2 fruit fly cellular contexts compared by ENCODE assay signal in the genomic region with DNA sequence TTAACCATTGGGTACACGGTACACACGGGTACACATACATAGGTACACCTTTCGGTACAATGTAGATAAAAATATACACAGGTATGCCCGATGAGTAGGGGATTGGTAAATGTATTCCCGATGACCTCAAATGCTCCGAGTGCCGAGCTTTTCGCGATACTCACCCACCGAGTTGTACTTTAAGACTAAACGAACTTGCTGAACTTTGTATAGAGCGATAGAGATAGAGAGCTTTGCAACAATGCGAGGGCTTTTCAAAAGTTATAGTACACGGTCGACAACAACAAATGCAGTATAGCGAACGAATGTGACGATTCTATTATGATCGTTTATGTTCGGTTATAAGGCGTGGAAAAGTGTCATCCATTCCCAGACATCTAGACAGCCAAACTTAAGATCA.
A peak's percentile ranks its signal among the peaks of the same experiment; 100 is the strongest.
TF ChIP-seq lines count a peak whose summit lies in the region.

No protein-coding gene starts in this region.

TF ChIP-seq in whole organism, adult, 20 proteins besides CTCF, POLR2A, EP300 and RAD21 (continued from another document):
- TF ChIP-seq Clk (GFP tag; optimal IDR thresholded peaks at IDR 0.05; lab: Kevin White, UChicago), result no peak
- no peak for TF ChIP-seq pad (GFP tag; optimal IDR thresholded peaks at IDR 0.05; lab: Kevin White, UChicago)
- no peak for TF ChIP-seq CG7045 (GFP tag; optimal IDR thresholded peaks at IDR 0.05; lab: Kevin White, UChicago)

TF ChIP-seq in whole organism, embryonic, 481 proteins besides CTCF, POLR2A, EP300 and RAD21 (continued from another document and continues in another):
- TF ChIP-seq CG43689 (GFP tag; IDR thresholded peaks at IDR 0.05; lab: Robert Waterston, UW), result no peak
- TF ChIP-seq CG12744 (GFP tag; optimal IDR thresholded peaks at IDR 0.05; lab: Kevin White, UChicago), result no peak
- no peak for TF ChIP-seq Hr3 (GFP tag; optimal IDR thresholded peaks at IDR 0.05; lab: Kevin White, UChicago)
- no peak for TF ChIP-seq CG1602 (GFP tag; optimal IDR thresholded peaks at IDR 0.05; lab: Kevin White, UChicago)
- peak; percentile 87 for TF ChIP-seq CG2199 (GFP tag; IDR thresholded peaks at IDR 0.05; lab: Robert Waterston, UW)
- TF ChIP-seq zf30C (GFP tag; optimal IDR thresholded peaks at IDR 0.05; lab: Kevin White, UChicago), result no peak
- peak; percentile 23 for TF ChIP-seq CG17912 (GFP tag; optimal IDR thresholded peaks at IDR 0.05; lab: Kevin White, UChicago)
- TF ChIP-seq CG17328 (GFP tag; IDR thresholded peaks at IDR 0.05; lab: Robert Waterston, UW), result no peak
- no peak for TF ChIP-seq Atf6 (GFP tag; IDR thresholded peaks at IDR 0.05; lab: Robert Waterston, UW)
- no peak for TF ChIP-seq Dad (GFP tag; optimal IDR thresholded peaks at IDR 0.05; lab: Kevin White, UChicago)
- no peak for TF ChIP-seq CG1832 (GFP tag; optimal IDR thresholded peaks at IDR 0.05; lab: Kevin White, UChicago)
- TF ChIP-seq Ssrp (tag; optimal IDR thresholded peaks at IDR 0.05; lab: Kevin White, UChicago), result no peak
- TF ChIP-seq disco-r (GFP tag; optimal IDR thresholded peaks at IDR 0.05; lab: Kevin White, UChicago), result no peak
- no peak for TF ChIP-seq CG9932 (GFP tag; IDR thresholded peaks at IDR 0.05; lab: Robert Waterston, UW)
- TF ChIP-seq CG6254 (GFP tag; optimal IDR thresholded peaks at IDR 0.05; lab: Kevin White, UChicago), result no peak
- TF ChIP-seq Taf1 (GFP tag; IDR thresholded peaks at IDR 0.05; lab: Robert Waterston, UW), result no peak
- TF ChIP-seq CG17568 (GFP tag; optimal IDR thresholded peaks at IDR 0.05; lab: Kevin White, UChicago), result no peak
- TF ChIP-seq Vsx1 (GFP tag; optimal IDR thresholded peaks at IDR 0.05; lab: Kevin White, UChicago), result no peak
- peak; percentile 15 for TF ChIP-seq CG3163 (GFP tag; optimal IDR thresholded peaks at IDR 0.05; lab: Kevin White, UChicago)
- no peak; the same call in 1 of the 2 replicates for TF ChIP-seq amos (GFP tag; IDR thresholded peaks at IDR 0.05; lab: Robert Waterston, UW; ENCODE audit: partially characterized antibody)
- no peak for TF ChIP-seq CG18011 (GFP tag; optimal IDR thresholded peaks at IDR 0.05; lab: Kevin White, UChicago)
- peak; percentile 10 for TF ChIP-seq CG7987 (GFP tag; optimal IDR thresholded peaks at IDR 0.05; lab: Kevin White, UChicago)
- no peak for TF ChIP-seq Fer2 (tag; optimal IDR thresholded peaks at IDR 0.05; lab: Kevin White, UChicago)
- no peak for TF ChIP-seq CG31224 (GFP tag; IDR thresholded peaks at IDR 0.05; lab: Robert Waterston, UW)
- no peak for TF ChIP-seq CG1792 (GFP tag; optimal IDR thresholded peaks at IDR 0.05; lab: Kevin White, UChicago)
- no peak for TF ChIP-seq CG4424 (GFP tag; optimal IDR thresholded peaks at IDR 0.05; lab: Kevin White, UChicago)
- TF ChIP-seq CG2202 (tag; optimal IDR thresholded peaks at IDR 0.05; lab: Kevin White, UChicago), result no peak
- TF ChIP-seq CG12299 (tag; optimal IDR thresholded peaks at IDR 0.05; lab: Kevin White, UChicago), result no peak
- no peak for TF ChIP-seq zen (tag; optimal IDR thresholded peaks at IDR 0.05; lab: Kevin White, UChicago)
- TF ChIP-seq eve (GFP tag; optimal IDR thresholded peaks at IDR 0.05; lab: Kevin White, UChicago), result no peak
- no peak for TF ChIP-seq jumu (GFP tag; optimal IDR thresholded peaks at IDR 0.05; lab: Kevin White, UChicago)
- peak; percentile 91 for TF ChIP-seq mirr (GFP tag; optimal IDR thresholded peaks at IDR 0.05; lab: Kevin White, UChicago)
- no peak for TF ChIP-seq CG10209 (GFP tag; optimal IDR thresholded peaks at IDR 0.05; lab: Kevin White, UChicago)
- TF ChIP-seq gcm2 (GFP tag; optimal IDR thresholded peaks at IDR 0.05; lab: Kevin White, UChicago), result no peak
- no peak for TF ChIP-seq ato (GFP tag; IDR thresholded peaks at IDR 0.05; lab: Robert Waterston, UW; ENCODE audit: partially characterized antibody)
- TF ChIP-seq Gug (GFP tag; IDR thresholded peaks at IDR 0.05; lab: Robert Waterston, UW), result no peak
- TF ChIP-seq CG10543 (GFP tag; optimal IDR thresholded peaks at IDR 0.05; lab: Kevin White, UChicago), result peak; percentile 40
- no peak for TF ChIP-seq Awh (GFP tag; IDR thresholded peaks at IDR 0.05; lab: Robert Waterston, UW)
- TF ChIP-seq CG31388 (GFP tag; optimal IDR thresholded peaks at IDR 0.05; lab: Kevin White, UChicago), result no peak
- TF ChIP-seq Dip3 (GFP tag; optimal IDR thresholded peaks at IDR 0.05; lab: Kevin White, UChicago), result no peak
- no peak for TF ChIP-seq Camta (GFP tag; optimal IDR thresholded peaks at IDR 0.05; lab: Kevin White, UChicago)
- TF ChIP-seq CG16779 (GFP tag; IDR thresholded peaks at IDR 0.05; lab: Robert Waterston, UW), result no peak
- TF ChIP-seq schlank (tag; optimal IDR thresholded peaks at IDR 0.05; lab: Kevin White, UChicago), result no peak
- no peak for TF ChIP-seq CG14050 (GFP tag; IDR thresholded peaks at IDR 0.05; lab: Robert Waterston, UW)
- TF ChIP-seq CG7963 (GFP tag; IDR thresholded peaks at IDR 0.05; lab: Robert Waterston, UW; ENCODE audit: partially characterized antibody), result no peak
- TF ChIP-seq gt (GFP tag; IDR thresholded peaks at IDR 0.05; lab: Robert Waterston, UW), result no peak
- TF ChIP-seq CG17802 (tag; optimal IDR thresholded peaks at IDR 0.05; lab: Kevin White, UChicago), result no peak
- no peak for TF ChIP-seq en (GFP tag; optimal IDR thresholded peaks at IDR 0.05; lab: Kevin White, UChicago)
- no peak for TF ChIP-seq luna (GFP tag; optimal IDR thresholded peaks at IDR 0.05; lab: Kevin White, UChicago)
- TF ChIP-seq CG13775 (GFP tag; optimal IDR thresholded peaks at IDR 0.05; lab: Kevin White, UChicago), result no peak
- no peak for TF ChIP-seq CG8924 (tag; optimal IDR thresholded peaks at IDR 0.05; lab: Kevin White, UChicago)
- TF ChIP-seq CG13894 (tag; optimal IDR thresholded peaks at IDR 0.05; lab: Kevin White, UChicago), result peak; percentile 84
- TF ChIP-seq CG4404 (GFP tag; IDR thresholded peaks at IDR 0.05; lab: Robert Waterston, UW), result no peak
- TF ChIP-seq shn (GFP tag; optimal IDR thresholded peaks at IDR 0.05; lab: Kevin White, UChicago), result no peak
- TF ChIP-seq tap (tag; optimal IDR thresholded peaks at IDR 0.05; lab: Kevin White, UChicago), result no peak
- no peak for TF ChIP-seq CG11247 (GFP tag; IDR thresholded peaks at IDR 0.05; lab: Robert Waterston, UW)
- TF ChIP-seq dmrt11E (tag; optimal IDR thresholded peaks at IDR 0.05; lab: Kevin White, UChicago), result no peak
- peak; percentile 26; the same call in 1 of the 2 replicates for TF ChIP-seq E2f2 (GFP tag; IDR thresholded peaks at IDR 0.05; lab: Robert Waterston, UW)
- TF ChIP-seq Gsc (GFP tag; IDR thresholded peaks at IDR 0.05; lab: Robert Waterston, UW), result no peak
- TF ChIP-seq Nf-YC (tag; optimal IDR thresholded peaks at IDR 0.05; lab: Kevin White, UChicago), result peak; percentile 5
- no peak for TF ChIP-seq CG7745 (tag; optimal IDR thresholded peaks at IDR 0.05; lab: Kevin White, UChicago)
- no peak for TF ChIP-seq CG33213 (GFP tag; optimal IDR thresholded peaks at IDR 0.05; lab: Kevin White, UChicago)
- 0 out of 2 replicates have a peak, but pooled peaks have one; percentile 19 for TF ChIP-seq CG32767 (GFP tag; IDR thresholded peaks at IDR 0.05; lab: Robert Waterston, UW)
- no peak for TF ChIP-seq Bteb2 (GFP tag; optimal IDR thresholded peaks at IDR 0.05; lab: Kevin White, UChicago)
- TF ChIP-seq Sox102F (GFP tag; optimal IDR thresholded peaks at IDR 0.05; lab: Kevin White, UChicago), result no peak
- TF ChIP-seq tx (GFP tag; optimal IDR thresholded peaks at IDR 0.05; lab: Kevin White, UChicago), result no peak
- no peak for TF ChIP-seq Adf1 (GFP tag; IDR thresholded peaks at IDR 0.05; lab: Robert Waterston, UW)
- TF ChIP-seq CG15601 (tag; optimal IDR thresholded peaks at IDR 0.05; lab: Kevin White, UChicago), result no peak
- no peak for TF ChIP-seq CG2712 (tag; optimal IDR thresholded peaks at IDR 0.05; lab: Kevin White, UChicago)
- no peak for TF ChIP-seq CG8359 (GFP tag; optimal IDR thresholded peaks at IDR 0.05; lab: Kevin White, UChicago; ENCODE audit: borderline replicate concordance)
- no peak for TF ChIP-seq danr (GFP tag; IDR thresholded peaks at IDR 0.05; lab: Robert Waterston, UW)
- TF ChIP-seq CG4360 (GFP tag; IDR thresholded peaks at IDR 0.05; lab: Robert Waterston, UW), result no peak
- no peak for TF ChIP-seq CrebB (tag; optimal IDR thresholded peaks at IDR 0.05; lab: Kevin White, UChicago)
- no peak for TF ChIP-seq CG15011 (GFP tag; optimal IDR thresholded peaks at IDR 0.05; lab: Kevin White, UChicago)
- no peak for TF ChIP-seq br (optimal IDR thresholded peaks at IDR 0.05; lab: Kevin White, UChicago)
- TF ChIP-seq mam (GFP tag; optimal IDR thresholded peaks at IDR 0.05; lab: Kevin White, UChicago), result no peak
- no peak for TF ChIP-seq gcm (GFP tag; optimal IDR thresholded peaks at IDR 0.05; lab: Kevin White, UChicago)
- no peak for TF ChIP-seq HLH4C (GFP tag; IDR thresholded peaks at IDR 0.05; lab: Robert Waterston, UW; ENCODE audit: partially characterized antibody)
- no peak for TF ChIP-seq odd (GFP tag; optimal IDR thresholded peaks at IDR 0.05; lab: Kevin White, UChicago)
- no peak for TF ChIP-seq Atf-2 (GFP tag; optimal IDR thresholded peaks at IDR 0.05; lab: Kevin White, UChicago)
- TF ChIP-seq kni (GFP tag; optimal IDR thresholded peaks at IDR 0.05; lab: Kevin White, UChicago), result no peak
- TF ChIP-seq pho (GFP tag; optimal IDR thresholded peaks at IDR 0.05; lab: Kevin White, UChicago), result peak; percentile 24
- no peak for TF ChIP-seq CG8388 (GFP tag; optimal IDR thresholded peaks at IDR 0.05; lab: Kevin White, UChicago)
- no peak for TF ChIP-seq tna (GFP tag; IDR thresholded peaks at IDR 0.05; lab: Robert Waterston, UW; ENCODE audit: partially characterized antibody)
- TF ChIP-seq Asciz (GFP tag; optimal IDR thresholded peaks at IDR 0.05; lab: Kevin White, UChicago), result no peak
- TF ChIP-seq Drgx (GFP tag; IDR thresholded peaks at IDR 0.05; lab: Robert Waterston, UW), result no peak
- no peak for TF ChIP-seq knrl (GFP tag; IDR thresholded peaks at IDR 0.05; lab: Robert Waterston, UW; ENCODE audit: partially characterized antibody)
- no peak for TF ChIP-seq wdn (GFP tag; IDR thresholded peaks at IDR 0.05; lab: Robert Waterston, UW)
- no peak for TF ChIP-seq da (GFP tag; optimal IDR thresholded peaks at IDR 0.05; lab: Kevin White, UChicago)
- no peak for TF ChIP-seq CG10431 (GFP tag; optimal IDR thresholded peaks at IDR 0.05; lab: Kevin White, UChicago)
- TF ChIP-seq CG10147 (GFP tag; optimal IDR thresholded peaks at IDR 0.05; lab: Kevin White, UChicago), result no peak
- no peak for TF ChIP-seq CG3838 (GFP tag; optimal IDR thresholded peaks at IDR 0.05; lab: Kevin White, UChicago)
- no peak for TF ChIP-seq tgo (GFP tag; IDR thresholded peaks at IDR 0.05; lab: Robert Waterston, UW)
- peak; percentile 25; the same call in 1 of the 2 replicates for TF ChIP-seq MBD-R2 (GFP tag; IDR thresholded peaks at IDR 0.05; lab: Robert Waterston, UW)
- no peak for TF ChIP-seq dan (GFP tag; IDR thresholded peaks at IDR 0.05; lab: Robert Waterston, UW)
- TF ChIP-seq prd (optimal IDR thresholded peaks at IDR 0.05; lab: Kevin White, UChicago), result no peak
- no peak for TF ChIP-seq prd (GFP tag; IDR thresholded peaks at IDR 0.05; lab: Robert Waterston, UW)
- TF ChIP-seq bcd (GFP tag; optimal IDR thresholded peaks at IDR 0.05; lab: Kevin White, UChicago), result no peak
- no peak for TF ChIP-seq gce (GFP tag; IDR thresholded peaks at IDR 0.05; lab: Robert Waterston, UW)
- TF ChIP-seq cg (GFP tag; optimal IDR thresholded peaks at IDR 0.05; lab: Kevin White, UChicago), result peak; percentile 36
- TF ChIP-seq CG12219 (GFP tag; optimal IDR thresholded peaks at IDR 0.05; lab: Kevin White, UChicago), result no peak
- TF ChIP-seq chm (GFP tag; IDR thresholded peaks at IDR 0.05; lab: Robert Waterston, UW), result no peak
- no peak for TF ChIP-seq toy (GFP tag; IDR thresholded peaks at IDR 0.05; lab: Robert Waterston, UW)
- peak; percentile 7 for TF ChIP-seq MESR4 (GFP tag; optimal IDR thresholded peaks at IDR 0.05; lab: Kevin White, UChicago)
- no peak for TF ChIP-seq CG9876 (GFP tag; optimal IDR thresholded peaks at IDR 0.05; lab: Kevin White, UChicago)
- no peak for TF ChIP-seq gfzf (GFP tag; optimal IDR thresholded peaks at IDR 0.05; lab: Kevin White, UChicago)
- TF ChIP-seq Optix (GFP tag; IDR thresholded peaks at IDR 0.05; lab: Robert Waterston, UW), result no peak
- no peak for TF ChIP-seq Tbp (GFP tag; optimal IDR thresholded peaks at IDR 0.05; lab: Kevin White, UChicago)
- no peak for TF ChIP-seq sqz (GFP tag; optimal IDR thresholded peaks at IDR 0.05; lab: Kevin White, UChicago)
- TF ChIP-seq Rx (GFP tag; IDR thresholded peaks at IDR 0.05; lab: Robert Waterston, UW), result no peak
- no peak for TF ChIP-seq nmo (GFP tag; optimal IDR thresholded peaks at IDR 0.05; lab: Kevin White, UChicago)
- TF ChIP-seq Trl (optimal IDR thresholded peaks at IDR 0.05; lab: Kevin White, UChicago), result no peak
- TF ChIP-seq Trl (GFP tag; optimal IDR thresholded peaks at IDR 0.05; lab: Kevin White, UChicago), result no peak
- no peak for TF ChIP-seq tio (GFP tag; optimal IDR thresholded peaks at IDR 0.05; lab: Kevin White, UChicago)
- TF ChIP-seq pzg (GFP tag; optimal IDR thresholded peaks at IDR 0.05; lab: Kevin White, UChicago), result peak; percentile 18
- no peak for TF ChIP-seq wor (GFP tag; IDR thresholded peaks at IDR 0.05; lab: Robert Waterston, UW)
- no peak for TF ChIP-seq zen2 (GFP tag; IDR thresholded peaks at IDR 0.05; lab: Robert Waterston, UW; ENCODE audit: partially characterized antibody)
- TF ChIP-seq Dref (GFP tag; IDR thresholded peaks at IDR 0.05; lab: Robert Waterston, UW), result no peak
- no peak for TF ChIP-seq Dll (GFP tag; IDR thresholded peaks at IDR 0.05; lab: Robert Waterston, UW; ENCODE audit: partially characterized antibody)
- peak; percentile 8 for TF ChIP-seq CG6854 (GFP tag; optimal IDR thresholded peaks at IDR 0.05; lab: Kevin White, UChicago)
- TF ChIP-seq CoRest (tag; optimal IDR thresholded peaks at IDR 0.05; lab: Kevin White, UChicago), result no peak
- TF ChIP-seq Hmr (GFP tag; optimal IDR thresholded peaks at IDR 0.05; lab: Kevin White, UChicago), result peak; percentile 38
- no peak for TF ChIP-seq crc (GFP tag; optimal IDR thresholded peaks at IDR 0.05; lab: Kevin White, UChicago)
- TF ChIP-seq crp (GFP tag; optimal IDR thresholded peaks at IDR 0.05; lab: Kevin White, UChicago), result no peak
- no peak for TF ChIP-seq onecut (GFP tag; IDR thresholded peaks at IDR 0.05; lab: Robert Waterston, UW)
- TF ChIP-seq Sry-β (GFP tag; optimal IDR thresholded peaks at IDR 0.05; lab: Kevin White, UChicago), result no peak
- TF ChIP-seq Blimp-1 (GFP tag; optimal IDR thresholded peaks at IDR 0.05; lab: Kevin White, UChicago), result no peak
- TF ChIP-seq CG1233 (GFP tag; optimal IDR thresholded peaks at IDR 0.05; lab: Kevin White, UChicago), result no peak
- no peak for TF ChIP-seq sna (GFP tag; IDR thresholded peaks at IDR 0.05; lab: Robert Waterston, UW; ENCODE audit: partially characterized antibody)
- no peak for TF ChIP-seq CG9609 (GFP tag; optimal IDR thresholded peaks at IDR 0.05; lab: Kevin White, UChicago)
- peak; percentile 13 for TF ChIP-seq CG12659 (GFP tag; optimal IDR thresholded peaks at IDR 0.05; lab: Kevin White, UChicago)
